Worm (Caenorhabditis elegans) whole organism, young adult: Measurements from ENCODE around the gene tbp-1.

Experiments used
- B0336.3 ChIP-seq: fragments of 200-800 bp; sonication (Bioruptor generic); IDR thresholded peaks from 2 replicates; pipeline ENCODE4 v1.3.6; 2022; ENCODE audit warnings: missing genetic modification characterization, missing compliant biosample characterization
- C06A6.2 ChIP-seq: fragments of 200-800 bp; sonication (Bioruptor generic); conservative IDR thresholded peaks from 2 replicates; pipeline ENCODE4 v1.3.6; 2022; ENCODE audit warnings: missing genetic modification characterization, missing compliant biosample characterization
- F22D6.2 ChIP-seq: sonication (generic microtip); optimal IDR thresholded peaks from 2 replicates; lab custom pipeline; 2016; ENCODE audit warnings: mild to moderate bottlenecking, missing genetic modification characterization, missing compliant biosample characterization
- F23B12.7 ChIP-seq: sonication (generic microtip); optimal IDR thresholded peaks from 2 replicates; lab custom pipeline; 2017; ENCODE audit warnings: missing genetic modification characterization, mild to moderate bottlenecking, missing compliant biosample characterization, antibody characterized with exemption, moderate library complexity; ENCODE audit not compliant: insufficient read depth
- K11D2.4 ChIP-seq: fragments of 200-800 bp; sonication (Bioruptor generic); IDR thresholded peaks from 2 replicates; pipeline ENCODE4 v1.3.6; 2022; ENCODE audit warnings: missing genetic modification reagents, missing genetic modification characterization, missing compliant biosample characterization
- K12H6.12 ChIP-seq: fragments of 200-800 bp; sonication (Bioruptor generic); optimal IDR thresholded peaks from 2 replicates; lab custom pipeline; 2018; ENCODE audit warnings: mild to moderate bottlenecking, missing genetic modification characterization, missing compliant biosample characterization
- T07F8.4 ChIP-seq: sonication (generic microtip); optimal IDR thresholded peaks from 2 replicates; lab custom pipeline; 2016; ENCODE audit warnings: mild to moderate bottlenecking, missing genetic modification characterization, moderate library complexity, missing compliant biosample characterization
- T26A5.8 ChIP-seq: sonication (generic microtip); optimal IDR thresholded peaks from 2 replicates; lab custom pipeline; 2016; ENCODE audit warnings: missing genetic modification characterization, missing compliant biosample characterization
- Y53F4B.3 ChIP-seq: fragments of 200-800 bp; sonication (Bioruptor generic); IDR thresholded peaks from 2 replicates; pipeline ENCODE4 v1.3.6; 2022; ENCODE audit warnings: missing genetic modification reagents, missing genetic modification characterization, missing compliant biosample characterization
- Y56A3A.18 ChIP-seq: fragments of 200-800 bp; sonication (Bioruptor generic); IDR thresholded peaks from 2 replicates; pipeline ENCODE4 v1.3.6; 2022; ENCODE audit warnings: missing genetic modification reagents, missing genetic modification characterization, missing compliant biosample characterization
- Y67H2A.10 ChIP-seq: fragments of 200-800 bp; sonication (Bioruptor generic); conservative IDR thresholded peaks from 2 replicates; pipeline ENCODE4 v1.3.6; 2022; ENCODE audit warnings: missing genetic modification reagents, missing genetic modification characterization, missing compliant biosample characterization
- athp-1 ChIP-seq: sonication (generic microtip); optimal IDR thresholded peaks from 2 replicates; lab custom pipeline; 2017; ENCODE audit warnings: mild to moderate bottlenecking, missing genetic modification characterization, missing compliant biosample characterization
- attf-3 ChIP-seq: fragments of 200-800 bp; sonication (Bioruptor generic); conservative IDR thresholded peaks from 2 replicates; pipeline ENCODE4 v1.3.6; 2022; ENCODE audit warnings: missing genetic modification reagents, missing genetic modification characterization, missing compliant biosample characterization
- attf-5 ChIP-seq: fragments of 200-800 bp; sonication (Bioruptor generic); optimal IDR thresholded peaks from 2 replicates; lab custom pipeline; 2018; ENCODE audit warnings: mild to moderate bottlenecking, missing genetic modification characterization, missing compliant biosample characterization
- cebp-2 ChIP-seq: fragments of 200-800 bp; sonication (Bioruptor generic); IDR thresholded peaks from 2 replicates; pipeline ENCODE4 v1.3.6; 2022; ENCODE audit warnings: missing genetic modification characterization, missing compliant biosample characterization
- ceh-40 ChIP-seq: fragments of 200-800 bp; sonication (Bioruptor generic); IDR thresholded peaks from 2 replicates; pipeline ENCODE4 v1.3.6; 2022; ENCODE audit warnings: missing genetic modification characterization, missing compliant biosample characterization
- ceh-79 ChIP-seq: sonication (generic microtip); optimal IDR thresholded peaks from 2 replicates; lab custom pipeline; 2017; ENCODE audit warnings: mild to moderate bottlenecking, missing genetic modification characterization, missing compliant biosample characterization
- chd-7 ChIP-seq: sonication (generic microtip); optimal IDR thresholded peaks from 2 replicates; lab custom pipeline; 2016; ENCODE audit warnings: mild to moderate bottlenecking, missing genetic modification characterization, moderate library complexity, missing compliant biosample characterization
- dox-1 ChIP-seq: fragments of 200-800 bp; sonication (Bioruptor generic); IDR thresholded peaks from 2 replicates; pipeline ENCODE4 v1.3.6; 2022; ENCODE audit warnings: missing genetic modification reagents, missing genetic modification characterization, missing compliant biosample characterization
- egl-44 ChIP-seq: fragments of 200-800 bp; sonication (Bioruptor generic); IDR thresholded peaks from 2 replicates; pipeline ENCODE4 v1.3.6; 2022; ENCODE audit warnings: missing genetic modification reagents, missing genetic modification characterization, missing compliant biosample characterization
- egrh-3 ChIP-seq: fragments of 200-800 bp; sonication (Bioruptor generic); IDR thresholded peaks from 2 replicates; pipeline ENCODE4 v1.3.6; 2022; ENCODE audit warnings: missing genetic modification reagents, missing genetic modification characterization, missing compliant biosample characterization
- ekl-4 ChIP-seq: fragments of 200-800 bp; sonication (Bioruptor generic); IDR thresholded peaks from 2 replicates; pipeline ENCODE4 v1.3.6; 2022; ENCODE audit warnings: missing genetic modification reagents, missing genetic modification characterization, missing compliant biosample characterization
- ets-4 ChIP-seq: fragments of 200-800 bp; sonication (Bioruptor generic); optimal IDR thresholded peaks from 2 replicates; lab custom pipeline; 2018; ENCODE audit warnings: mild to moderate bottlenecking, missing genetic modification characterization, missing compliant biosample characterization
- gei-17 ChIP-seq: fragments of 200-800 bp; sonication (Bioruptor generic); optimal IDR thresholded peaks from 2 replicates; lab custom pipeline; 2018; ENCODE audit warnings: mild to moderate bottlenecking, missing genetic modification characterization, missing compliant biosample characterization
- hlh-12 ChIP-seq: sonication (generic microtip); optimal IDR thresholded peaks from 2 replicates; lab custom pipeline; 2016; ENCODE audit warnings: missing genetic modification characterization, missing compliant biosample characterization
- hsf-1 ChIP-seq: fragments of 200-800 bp; sonication (Bioruptor generic); IDR thresholded peaks from 2 replicates; pipeline ENCODE4 v1.3.6; 2022; ENCODE audit warnings: missing genetic modification reagents, missing genetic modification characterization, missing compliant biosample characterization
- let-607 ChIP-seq, 2 experiments: fragments of 200-800 bp in 1 of 2; sonication (Bioruptor generic) in 1 of 2; sonication (generic microtip) in 1 of 2; optimal IDR thresholded peaks; 2 replicates each; lab custom pipeline; 2016 to 2018; ENCODE audit warnings: mild to moderate bottlenecking in 2 of 2, missing compliant biosample characterization in 2 of 2, missing genetic modification characterization in 2 of 2, moderate library complexity in 2 of 2, missing genotype in 1 of 2
- lin-35 ChIP-seq, 3 experiments: fragments of 150-350 bp in 2 of 3; sonication (generic microtip) in 1 of 3; optimal IDR thresholded peaks; 2 replicates each; lab custom pipeline; 2014 to 2018; ENCODE audit warnings: missing biosample characterization in 3 of 3, missing genetic modification characterization in 3 of 3, missing genetic modification reagents in 3 of 3
- lin-54 ChIP-seq: fragments of 200-800 bp; sonication (Bioruptor generic); optimal IDR thresholded peaks from 2 replicates; lab custom pipeline; 2018; ENCODE audit warnings: mild to moderate bottlenecking, missing genetic modification characterization, missing compliant biosample characterization
- lsy-27 ChIP-seq: sonication (generic microtip); optimal IDR thresholded peaks from 2 replicates; lab custom pipeline; 2017; ENCODE audit warnings: missing genetic modification characterization, mild to moderate bottlenecking, missing compliant biosample characterization, antibody characterized with exemption, missing genotype, borderline replicate concordance; ENCODE audit not compliant: insufficient read depth
- madf-3 ChIP-seq: fragments of 200-800 bp; sonication (Bioruptor generic); IDR thresholded peaks from 2 replicates; pipeline ENCODE4 v1.3.6; 2022; ENCODE audit warnings: missing genetic modification reagents, missing genetic modification characterization, missing compliant biosample characterization
- mcd-1 ChIP-seq: fragments of 200-800 bp; sonication (Bioruptor generic); IDR thresholded peaks from 2 replicates; pipeline ENCODE4 v1.3.6; 2022; ENCODE audit warnings: missing genetic modification reagents, missing genetic modification characterization, missing compliant biosample characterization
- mel-28 ChIP-seq: sonication (generic microtip); optimal IDR thresholded peaks from 2 replicates; lab custom pipeline; 2016; ENCODE audit warnings: borderline replicate concordance, mild to moderate bottlenecking, missing genetic modification characterization, missing compliant biosample characterization
- nfya-1 ChIP-seq: sonication (generic microtip); optimal IDR thresholded peaks from 2 replicates; lab custom pipeline; 2017; ENCODE audit warnings: antibody characterized with exemption, missing compliant biosample characterization, missing genetic modification characterization, borderline replicate concordance; ENCODE audit not compliant: insufficient read depth
- nfyb-1 ChIP-seq: fragments of 200-800 bp; sonication (Bioruptor generic); IDR thresholded peaks from 2 replicates; pipeline ENCODE4 v1.3.6; 2022; ENCODE audit warnings: missing genetic modification reagents, missing genetic modification characterization, missing compliant biosample characterization
- nhr-120 ChIP-seq: fragments of 200-800 bp; sonication (Bioruptor generic); IDR thresholded peaks from 2 replicates; pipeline ENCODE4 v1.3.6; 2022; ENCODE audit warnings: missing genetic modification characterization, missing compliant biosample characterization
- nhr-179 ChIP-seq: sonication (generic microtip); optimal IDR thresholded peaks from 2 replicates; lab custom pipeline; 2016; ENCODE audit warnings: mild to moderate bottlenecking, missing genetic modification characterization, missing compliant biosample characterization
- nhr-27 ChIP-seq: fragments of 200-800 bp; sonication (Bioruptor generic); optimal IDR thresholded peaks from 2 replicates; lab custom pipeline; 2018; ENCODE audit warnings: mild to moderate bottlenecking, missing genetic modification characterization, moderate library complexity, missing compliant biosample characterization
- rec-8 ChIP-seq, 2 experiments: sonication (generic microtip); optimal IDR thresholded peaks; 2 replicates each; lab custom pipeline; 2016; ENCODE audit warnings: mild to moderate bottlenecking in 2 of 2, missing genetic modification characterization in 2 of 2, missing genetic modification reagents in 2 of 2, missing genotype in 2 of 2, missing biosample characterization in 1 of 2, missing compliant biosample characterization in 1 of 2, moderate library complexity in 1 of 2
- repo-1 ChIP-seq: sonication (generic microtip); optimal IDR thresholded peaks from 2 replicates; lab custom pipeline; 2017; ENCODE audit warnings: mild to moderate bottlenecking, missing genetic modification characterization, missing compliant biosample characterization
- snpc-1.1 ChIP-seq: sonication (generic microtip); optimal IDR thresholded peaks from 2 replicates; lab custom pipeline; 2017; ENCODE audit warnings: missing genetic modification characterization, mild to moderate bottlenecking, missing compliant biosample characterization, antibody characterized with exemption, moderate library complexity, missing genotype, missing genetic modification reagents; ENCODE audit not compliant: insufficient read depth
- snpc-1.3 ChIP-seq: sonication (generic microtip); optimal IDR thresholded peaks from 2 replicates; lab custom pipeline; 2017; ENCODE audit warnings: missing genetic modification characterization, mild to moderate bottlenecking, missing compliant biosample characterization, antibody characterized with exemption, moderate library complexity, missing genotype, missing genetic modification reagents; ENCODE audit not compliant: insufficient read depth
- somi-1 ChIP-seq: fragments of 200-800 bp; sonication (Bioruptor generic); optimal IDR thresholded peaks from 2 replicates; lab custom pipeline; 2018; ENCODE audit warnings: mild to moderate bottlenecking, missing genetic modification characterization, missing compliant biosample characterization
- unc-62 ChIP-seq: fragments of 150-350 bp; optimal IDR thresholded peaks from 2 replicates; lab custom pipeline; 2014; ENCODE audit warnings: missing biosample characterization, missing genetic modification reagents, missing genetic modification characterization
- ztf-18 ChIP-seq: sonication (generic microtip); optimal IDR thresholded peaks from 2 replicates; lab custom pipeline; 2016; ENCODE audit warnings: missing genotype, mild to moderate bottlenecking, missing genetic modification characterization, missing compliant biosample characterization
- ztf-3 ChIP-seq: fragments of 200-800 bp; sonication (Bioruptor generic); optimal IDR thresholded peaks from 2 replicates; lab custom pipeline; 2018; ENCODE audit warnings: mild to moderate bottlenecking, missing genetic modification characterization, missing compliant biosample characterization

tbp-1 gene

DNA sequence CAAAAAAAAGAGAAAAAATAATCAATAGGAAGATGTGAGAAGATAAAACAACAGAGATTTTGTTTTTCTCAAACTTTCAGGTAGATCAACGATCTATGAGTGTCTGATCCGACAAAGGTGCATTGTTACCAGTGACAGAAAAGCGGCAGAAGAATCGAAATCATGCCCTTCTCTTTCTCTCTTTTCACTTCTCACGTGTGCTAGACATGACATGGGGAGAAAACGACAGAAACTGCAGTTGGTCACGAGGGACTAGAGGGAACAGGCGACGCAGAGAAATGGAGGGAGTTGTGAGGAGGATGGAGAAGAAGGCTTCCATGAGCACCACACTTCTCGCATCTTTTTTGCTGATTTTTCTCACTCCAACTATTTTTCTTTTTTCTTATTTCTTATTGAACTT, 48.6 kb upstream of the tbp-1 start, which contains the start of gene F56C9.10 (continued):
- TF ChIP-seq repo-1 (tag; lab: Kevin White, UChicago) (peak; percentile 64), ekl-4 (peak; percentile 71; the same call in 1 of the 2 replicates), somi-1 (peak; percentile 95), ets-4 (GFP tag; lab: Kevin White, UChicago) (peak; percentile 19), gei-17 (GFP tag; lab: Kevin White, UChicago) (peak; percentile 43), lin-35 (GFP tag; optimal IDR thresholded peaks at IDR 0.05; lab: Kevin White, UChicago) (peak in 1 of 3 experiments; percentile 27), dox-1 (GFP tag; lab: Robert Waterston, UW) (peak; percentile 54; the same call in 1 of the 2 replicates), lin-54 (GFP tag; lab: Kevin White, UChicago) (peak; percentile 50), mel-28 (tag; lab: Kevin White, UChicago) (no peak), let-607 (tag; optimal IDR thresholded peaks at IDR 0.05; lab: Kevin White, UChicago) (peak; percentile 67 to 69), mcd-1 (peak; percentile 60), egl-44 (0 out of 2 replicates have a peak, but pooled peaks have one; percentile 34), T26A5.8 (tag; lab: Kevin White, UChicago) (no peak), attf-3 (no peak), athp-1 (tag; lab: Kevin White, UChicago) (peak; percentile 75), nfya-1 (no peak), F22D6.2 (tag; lab: Kevin White, UChicago) (peak; percentile 74), nhr-120 (GFP tag; lab: Robert Waterston, UW) (no peak), chd-7 (peak; percentile 82), ztf-3 (GFP tag; lab: Kevin White, UChicago) (peak; percentile 42), attf-5 (GFP tag; lab: Kevin White, UChicago) (peak; percentile 86), ztf-18 (tag; lab: Kevin White, UChicago) (peak; percentile 16), K11D2.4 (GFP tag; lab: Robert Waterston, UW) (0 out of 2 replicates have a peak, but pooled peaks have one; percentile 35)

DNA sequence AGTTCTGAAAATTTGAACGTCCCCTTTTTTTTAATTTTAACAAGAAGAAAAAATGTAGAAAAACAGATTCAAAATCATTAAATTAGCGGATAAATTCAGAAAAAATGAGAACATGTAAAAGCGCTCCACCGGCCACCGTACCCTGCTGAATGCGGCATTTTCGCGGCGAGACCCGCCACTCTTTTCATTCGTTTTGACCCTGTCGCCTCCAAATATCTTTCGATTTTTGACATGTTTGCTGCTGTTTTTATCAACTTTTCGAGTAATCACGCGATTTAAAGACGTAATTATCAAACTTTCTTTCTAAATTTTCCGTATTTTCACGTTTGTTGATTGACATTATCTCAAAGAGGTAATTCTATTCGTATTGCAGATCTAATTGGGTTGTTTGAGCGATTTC, 47.6 kb upstream of the tbp-1 start, which contains the start of gene gsp-2:
gsp-2 (plus strand) TSS at position 374 of the 400 bp plus-strand sequence.
- no peak for TF ChIP-seq ceh-79 (tag; lab: Kevin White, UChicago)
- no peak for TF ChIP-seq egl-44
- no peak for TF ChIP-seq Y53F4B.3
- peak; percentile 60; the same call in 1 of the 2 replicates for TF ChIP-seq egrh-3
- TF ChIP-seq F23B12.7 = peak; percentile 71
- no peak for TF ChIP-seq unc-62
- peak; percentile 27 for TF ChIP-seq snpc-1.1 (tag; lab: Kevin White, UChicago)
- no peak for TF ChIP-seq K12H6.12 (tag; lab: Kevin White, UChicago)
- no peak for TF ChIP-seq rec-8 (tag; optimal IDR thresholded peaks at IDR 0.05; lab: Kevin White, UChicago)
- TF ChIP-seq snpc-1.3 = no peak
- no peak for TF ChIP-seq gei-17 (GFP tag; lab: Kevin White, UChicago)
- no peak for TF ChIP-seq hlh-12 (tag; lab: Kevin White, UChicago)
- 0 out of 2 replicates have a peak, but pooled peaks have one; percentile 14 for TF ChIP-seq cebp-2 (GFP tag; lab: Robert Waterston, UW)
- TF ChIP-seq madf-3 (GFP tag; lab: Robert Waterston, UW) = 0 out of 2 replicates have a peak, but pooled peaks have one; percentile 34
- no peak for TF ChIP-seq nhr-27 (tag; lab: Kevin White, UChicago)
- TF ChIP-seq hsf-1 (GFP tag; lab: Robert Waterston, UW) = no peak
- TF ChIP-seq T07F8.4 (tag; lab: Kevin White, UChicago) = no peak
- TF ChIP-seq K11D2.4 (GFP tag; lab: Robert Waterston, UW) = no peak
- no peak for TF ChIP-seq ceh-40
- TF ChIP-seq Y56A3A.18 = no peak
- TF ChIP-seq C06A6.2 (GFP tag; lab: Robert Waterston, UW) = no peak
- peak; percentile 26 for TF ChIP-seq lsy-27
- TF ChIP-seq somi-1 = no peak
- TF ChIP-seq nhr-179 (tag; lab: Kevin White, UChicago) = no peak
- TF ChIP-seq chd-7 = no peak
- TF ChIP-seq Y67H2A.10 (GFP tag; lab: Robert Waterston, UW) = peak; percentile 34; the same call in 1 of the 2 replicates
- peak; percentile 28; the same call in 1 of the 2 replicates for TF ChIP-seq B0336.3
- peak; percentile 63; the same call in 1 of the 2 replicates for TF ChIP-seq nfyb-1
